Worm (Caenorhabditis elegans) whole organism, L1 larva: Measurements from ENCODE around the gene sas-4.

Source experiments
- C04F5.9 ChIP-seq: sonication (generic microtip); optimal IDR thresholded peaks from 2 replicates; lab custom pipeline; 2016; ENCODE audit warnings: missing genetic modification characterization, missing compliant biosample characterization
- C16A3.4 ChIP-seq: fragments of 150-350 bp; optimal IDR thresholded peaks from 2 replicates; lab custom pipeline; 2014; ENCODE audit warnings: missing biosample characterization, missing genetic modification characterization
- C34B4.2 ChIP-seq: sonication (generic microtip); optimal IDR thresholded peaks from 2 replicates; lab custom pipeline; 2017; ENCODE audit warnings: mild to moderate bottlenecking, missing genetic modification characterization, missing compliant biosample characterization
- F16B12.6 ChIP-seq: fragments of 150-350 bp; optimal IDR thresholded peaks from 2 replicates; lab custom pipeline; 2014; ENCODE audit warnings: missing biosample characterization, missing genetic modification characterization
- Y116A8C.19 ChIP-seq: sonication (generic microtip); optimal IDR thresholded peaks from 2 replicates; lab custom pipeline; 2016; ENCODE audit warnings: missing compliant biosample characterization, missing genetic modification characterization, borderline replicate concordance
- aly-2 ChIP-seq: fragments of 150-350 bp; optimal IDR thresholded peaks from 2 replicates; lab custom pipeline; 2014; ENCODE audit warnings: missing biosample characterization, missing genetic modification characterization
- blmp-1 ChIP-seq: fragments of 150-350 bp; optimal IDR thresholded peaks from 2 replicates; lab custom pipeline; 2014; ENCODE audit warnings: missing biosample characterization, missing genetic modification characterization
- ceh-63 ChIP-seq: fragments of 200-800 bp; sonication (Bioruptor generic); optimal IDR thresholded peaks from 2 replicates; lab custom pipeline; 2018; ENCODE audit warnings: mild to moderate bottlenecking, missing genetic modification characterization, missing compliant biosample characterization
- ceh-8 ChIP-seq: fragments of 200-800 bp; sonication (Bioruptor generic); optimal IDR thresholded peaks from 2 replicates; lab custom pipeline; 2018; ENCODE audit warnings: mild to moderate bottlenecking, missing genetic modification characterization, moderate library complexity, missing compliant biosample characterization
- dpl-1 ChIP-seq, 3 experiments: fragments of 150-350 bp in 2 of 3; sonication (generic microtip) in 1 of 3; optimal IDR thresholded peaks; 2 replicates each; lab custom pipeline; 2014 to 2017; ENCODE audit warnings: missing biosample characterization in 3 of 3, missing genetic modification characterization in 3 of 3, missing genetic modification reagents in 3 of 3
- dsc-1 ChIP-seq: sonication (generic microtip); optimal IDR thresholded peaks from 2 replicates; lab custom pipeline; 2016; ENCODE audit warnings: mild to moderate bottlenecking, missing genetic modification characterization, missing compliant biosample characterization
- efl-1 ChIP-seq, 4 experiments: fragments of 150-350 bp; optimal IDR thresholded peaks in 3 of 4; peaks in 1 of 4; 1 replicate in 1 of 4; 2 replicates in 3 of 4; lab custom pipeline; 2014; ENCODE audit warnings: missing biosample characterization in 2 of 4, missing genetic modification characterization in 2 of 4, missing genetic modification reagents in 2 of 4
- efl-3 ChIP-seq: fragments of 200-800 bp; sonication (Bioruptor generic); optimal IDR thresholded peaks from 2 replicates; lab custom pipeline; 2018; ENCODE audit warnings: mild to moderate bottlenecking, missing genetic modification characterization, missing compliant biosample characterization
- egl-27 ChIP-seq, 2 experiments: fragments of 150-350 bp in 1 of 2; sonication (generic microtip); optimal IDR thresholded peaks; 3 replicates each; lab custom pipeline; 2017 to 2018; ENCODE audit warnings: missing biosample characterization in 2 of 2, missing genetic modification characterization in 2 of 2, missing genetic modification reagents in 2 of 2
- fkh-4 ChIP-seq: sonication (generic microtip); optimal IDR thresholded peaks from 2 replicates; lab custom pipeline; 2016; ENCODE audit warnings: missing compliant biosample characterization, missing genetic modification characterization, borderline replicate concordance
- fkh-8 ChIP-seq: sonication (generic microtip); optimal IDR thresholded peaks from 2 replicates; lab custom pipeline; 2016; ENCODE audit warnings: mild to moderate bottlenecking, missing genetic modification characterization, missing compliant biosample characterization
- hlh-17 ChIP-seq: fragments of 200-800 bp; sonication (Bioruptor generic); optimal IDR thresholded peaks from 2 replicates; lab custom pipeline; 2018; ENCODE audit warnings: missing genetic modification characterization, mild to moderate bottlenecking, missing compliant biosample characterization, moderate library complexity, borderline replicate concordance
- irx-1 ChIP-seq: sonication (generic microtip); optimal IDR thresholded peaks from 2 replicates; lab custom pipeline; 2016; ENCODE audit warnings: missing genetic modification characterization, missing compliant biosample characterization
- isw-1 ChIP-seq: fragments of 200-800 bp; sonication (Bioruptor generic); IDR thresholded peaks from 2 replicates; pipeline ENCODE4 v1.3.6; 2022; ENCODE audit warnings: missing genetic modification characterization, missing compliant biosample characterization
- lin-13 ChIP-seq: fragments of 150-350 bp; optimal IDR thresholded peaks from 2 replicates; lab custom pipeline; 2014; ENCODE audit warnings: missing biosample characterization, missing genetic modification reagents, missing genetic modification characterization
- lin-14 ChIP-seq: fragments of 200-800 bp; sonication (Bioruptor generic); optimal IDR thresholded peaks from 2 replicates; lab custom pipeline; 2018; ENCODE audit warnings: mild to moderate bottlenecking, missing genetic modification characterization, moderate library complexity, missing compliant biosample characterization
- lin-15B ChIP-seq: fragments of 150-350 bp; sonication (generic microtip); optimal IDR thresholded peaks from 3 replicates; lab custom pipeline; 2014; ENCODE audit warnings: missing biosample characterization, missing genetic modification characterization
- lin-35 ChIP-seq, 2 experiments: fragments of 150-350 bp; optimal IDR thresholded peaks; 2 replicates each; lab custom pipeline; 2014; ENCODE audit warnings: missing biosample characterization in 2 of 2, missing genetic modification characterization in 2 of 2, missing genetic modification reagents in 2 of 2
- lir-3 ChIP-seq: sonication (generic microtip); optimal IDR thresholded peaks from 2 replicates; lab custom pipeline; 2016; ENCODE audit warnings: mild to moderate bottlenecking, missing genetic modification characterization, moderate library complexity, missing compliant biosample characterization; ENCODE audit not compliant: poor library complexity
- mdl-1 ChIP-seq, 2 experiments: fragments of 150-350 bp; optimal IDR thresholded peaks; 2 replicates each; lab custom pipeline; 2014 to 2017; ENCODE audit warnings: missing biosample characterization in 2 of 2, missing genetic modification characterization in 2 of 2, inconsistent platforms in 1 of 2
- mep-1 ChIP-seq: fragments of 150-350 bp; optimal IDR thresholded peaks from 2 replicates; lab custom pipeline; 2014; ENCODE audit warnings: missing biosample characterization, missing genetic modification characterization
- nhr-12 ChIP-seq: sonication (generic microtip); optimal IDR thresholded peaks from 2 replicates; lab custom pipeline; 2017; ENCODE audit warnings: missing biosample characterization, missing genetic modification characterization
- nhr-20 ChIP-seq: sonication (generic microtip); optimal IDR thresholded peaks from 2 replicates; lab custom pipeline; 2016; ENCODE audit warnings: mild to moderate bottlenecking, missing genetic modification characterization, missing compliant biosample characterization
- nhr-28 ChIP-seq: fragments of 150-350 bp; optimal IDR thresholded peaks from 2 replicates; lab custom pipeline; 2014; ENCODE audit warnings: missing biosample characterization, missing genetic modification characterization
- nhr-77 ChIP-seq: fragments of 150-350 bp; optimal IDR thresholded peaks from 2 replicates; lab custom pipeline; 2014; ENCODE audit warnings: missing biosample characterization, missing genetic modification characterization
- nhr-85 ChIP-seq: sonication (generic microtip); peaks from one replicate; lab custom pipeline; 2016; ENCODE audit warnings: missing genetic modification characterization, inconsistent platforms, missing compliant biosample characterization
- pag-3 ChIP-seq: sonication (generic microtip); optimal IDR thresholded peaks from 2 replicates; lab custom pipeline; 2017; ENCODE audit warnings: missing genetic modification characterization, mild to moderate bottlenecking, missing compliant biosample characterization, antibody characterized with exemption, borderline replicate concordance; ENCODE audit not compliant: insufficient read depth
- pqm-1 ChIP-seq: sonication (generic microtip); optimal IDR thresholded peaks from 3 replicates; lab custom pipeline; 2017; ENCODE audit warnings: missing biosample characterization, missing genetic modification characterization
- rnt-1 ChIP-seq: sonication (generic microtip); optimal IDR thresholded peaks from 2 replicates; lab custom pipeline; 2016; ENCODE audit warnings: mild to moderate bottlenecking, missing genetic modification characterization, moderate library complexity, missing compliant biosample characterization
- skn-1 ChIP-seq: fragments of 150-350 bp; optimal IDR thresholded peaks from 2 replicates; lab custom pipeline; 2014; ENCODE audit warnings: missing biosample characterization, missing genetic modification characterization
- snpc-4 ChIP-seq: fragments of 150-350 bp; optimal IDR thresholded peaks from 2 replicates; lab custom pipeline; 2014; ENCODE audit warnings: missing biosample characterization, missing genetic modification characterization
- snu-23 ChIP-seq: sonication (generic microtip); optimal IDR thresholded peaks from 2 replicates; lab custom pipeline; 2016; ENCODE audit warnings: missing genetic modification characterization, missing compliant biosample characterization
- swsn-7 ChIP-seq: sonication (generic microtip); optimal IDR thresholded peaks from 2 replicates; lab custom pipeline; 2016; ENCODE audit warnings: missing genetic modification characterization, missing compliant biosample characterization
- tlp-1 ChIP-seq: fragments of 150-350 bp; optimal IDR thresholded peaks from 2 replicates; lab custom pipeline; 2014; ENCODE audit warnings: missing biosample characterization, missing genetic modification characterization
- unc-30 ChIP-seq: sonication (generic microtip); optimal IDR thresholded peaks from 2 replicates; lab custom pipeline; 2017; ENCODE audit warnings: missing biosample characterization, missing genetic modification characterization
- unc-62 ChIP-seq: fragments of 150-350 bp; optimal IDR thresholded peaks from 2 replicates; lab custom pipeline; 2014; ENCODE audit warnings: missing biosample characterization, missing genetic modification reagents, missing genetic modification characterization
- unc-86 ChIP-seq: sonication (generic microtip); optimal IDR thresholded peaks from 2 replicates; lab custom pipeline; 2016; ENCODE audit warnings: missing genetic modification characterization, missing compliant biosample characterization
- xbp-1 ChIP-seq: sonication (generic microtip); optimal IDR thresholded peaks from 2 replicates; lab custom pipeline; 2016; ENCODE audit warnings: missing genetic modification characterization, missing compliant biosample characterization
- zip-4 ChIP-seq: fragments of 200-800 bp; sonication (Bioruptor generic); optimal IDR thresholded peaks from 2 replicates; lab custom pipeline; 2018; ENCODE audit warnings: mild to moderate bottlenecking, missing genetic modification characterization, moderate library complexity, missing compliant biosample characterization

The sas-4 gene

ce11 chrIII:8318488-8318887 is at the start of gene sas-4:
Gene sas-4, minus strand, starts transcription at chrIII:8318588.
- no peak for TF ChIP-seq C34B4.2 (tag; lab: Kevin White, UChicago)
- no peak for TF ChIP-seq efl-3 (GFP tag; lab: Kevin White, UChicago)

ce11 chrIII:8363253-8364061 is 45.1 kb upstream of the sas-4 start, which contains the start of gene R05D3.3:
Gene R05D3.3, plus strand, starts transcription at chrIII:8364011.
- no peak for TF ChIP-seq aly-2 (tag; lab: Kevin White, UChicago)
- no peak for TF ChIP-seq lir-3 (tag; lab: Kevin White, UChicago)
- no peak for TF ChIP-seq fkh-8 (tag; lab: Kevin White, UChicago)
- peak in 2 of 3 experiments; percentile 4 to 36 for TF ChIP-seq dpl-1 (GFP tag; optimal IDR thresholded peaks at IDR 0.05; lab: Kevin White, UChicago)
- peak in 1 of 2 experiments; percentile 62 for TF ChIP-seq lin-35 (GFP tag; optimal IDR thresholded peaks at IDR 0.05; lab: Kevin White, UChicago)
- TF ChIP-seq dsc-1 (tag; lab: Kevin White, UChicago) = no peak
- no peak for TF ChIP-seq blmp-1
- TF ChIP-seq efl-3 (GFP tag; lab: Kevin White, UChicago) = no peak
- TF ChIP-seq skn-1 = no peak
- no peak for TF ChIP-seq isw-1 (GFP tag; lab: Robert Waterston, UW)
- peak in 1 of 2 experiments; percentile 29 for TF ChIP-seq efl-1 (optimal IDR thresholded peaks at IDR 0.05; lab: Kevin White, UChicago)
- peak; percentile 33 to 93 for TF ChIP-seq efl-1 (GFP tag; optimal IDR thresholded peaks at IDR 0.05 in 1 of 2; lab: Kevin White, UChicago)
- no peak for TF ChIP-seq lin-15B
- TF ChIP-seq C34B4.2 (tag; lab: Kevin White, UChicago) = no peak
- TF ChIP-seq xbp-1 (tag; lab: Kevin White, UChicago) = no peak
- no peak for TF ChIP-seq zip-4 (GFP tag; lab: Kevin White, UChicago)
- TF ChIP-seq C16A3.4 (tag; lab: Kevin White, UChicago) = no peak
- no peak for TF ChIP-seq Y116A8C.19
- no peak for TF ChIP-seq unc-86 (tag; lab: Kevin White, UChicago)
- TF ChIP-seq tlp-1 (tag; lab: Kevin White, UChicago) = no peak
- TF ChIP-seq nhr-77 (tag; lab: Kevin White, UChicago) = no peak

ce11 chrIII:8358213-8358672 is 39.9 kb upstream of the sas-4 start, which contains the start of the genes R05D3.8 and rfp-1:
Gene R05D3.8, minus strand, starts transcription at chrIII:8358327.
Gene rfp-1, plus strand, starts transcription at chrIII:8358622.
- TF ChIP-seq unc-30 (tag; lab: Kevin White, UChicago) = no peak
- peak; percentile 56 for TF ChIP-seq aly-2 (tag; lab: Kevin White, UChicago)
- no peak for TF ChIP-seq ceh-8 (GFP tag; lab: Kevin White, UChicago)
- TF ChIP-seq tlp-1 (tag; lab: Kevin White, UChicago) = no peak
- peak; percentile 87 to 91 for TF ChIP-seq lin-35 (GFP tag; optimal IDR thresholded peaks at IDR 0.05; lab: Kevin White, UChicago)
- peak; percentile 79 for TF ChIP-seq nhr-20
- TF ChIP-seq egl-27 (tag; optimal IDR thresholded peaks at IDR 0.05; lab: Kevin White, UChicago) = no peak
- peak; percentile 71 for TF ChIP-seq swsn-7 (tag; lab: Kevin White, UChicago)
- no peak for TF ChIP-seq nhr-12 (tag; lab: Kevin White, UChicago)
- TF ChIP-seq rnt-1 (tag; lab: Kevin White, UChicago) = peak; percentile 79
- peak; percentile 89 to 92 for TF ChIP-seq efl-1 (optimal IDR thresholded peaks at IDR 0.05; lab: Kevin White, UChicago)
- peak; percentile 80 to 97 for TF ChIP-seq efl-1 (GFP tag; optimal IDR thresholded peaks at IDR 0.05 in 1 of 2; lab: Kevin White, UChicago)
- TF ChIP-seq irx-1 (tag; lab: Kevin White, UChicago) = peak; percentile 28
- peak in 1 of 2 experiments; percentile 67 for TF ChIP-seq mdl-1 (tag; optimal IDR thresholded peaks at IDR 0.05; lab: Kevin White, UChicago)
- TF ChIP-seq ceh-63 (GFP tag; lab: Kevin White, UChicago) = no peak
- TF ChIP-seq pqm-1 (tag; lab: Kevin White, UChicago) = no peak
- peak; percentile 85 for TF ChIP-seq lin-14 (GFP tag; lab: Kevin White, UChicago)
- TF ChIP-seq nhr-85 (tag; lab: Kevin White, UChicago) = peak; percentile 88
- TF ChIP-seq C04F5.9 (tag; lab: Kevin White, UChicago) = peak; percentile 58
- TF ChIP-seq snpc-4 (tag; lab: Kevin White, UChicago) = peak; percentile 4
- no peak for TF ChIP-seq hlh-17 (GFP tag; lab: Kevin White, UChicago)
- no peak for TF ChIP-seq nhr-28 (tag; lab: Kevin White, UChicago)
- peak; percentile 88 for TF ChIP-seq snu-23 (GFP tag; lab: Kevin White, UChicago)
- TF ChIP-seq mep-1 = peak; percentile 91
- TF ChIP-seq fkh-4 (tag; lab: Kevin White, UChicago) = no peak
- peak; percentile 59 for TF ChIP-seq skn-1
- TF ChIP-seq F16B12.6 = peak; percentile 53
- TF ChIP-seq blmp-1 = peak; percentile 86
- peak; percentile 60 for TF ChIP-seq isw-1 (GFP tag; lab: Robert Waterston, UW)
- TF ChIP-seq pag-3 (tag; lab: Kevin White, UChicago) = no peak
- peak; percentile 63 for TF ChIP-seq unc-86 (tag; lab: Kevin White, UChicago)
- TF ChIP-seq C16A3.4 (tag; lab: Kevin White, UChicago) = peak; percentile 91
- TF ChIP-seq lin-13 (GFP tag; lab: Kevin White, UChicago) = peak; percentile 73
- no peak for TF ChIP-seq zip-4 (GFP tag; lab: Kevin White, UChicago)
- TF ChIP-seq unc-62 = no peak
